Fruit fly (Drosophila melanogaster): ENCODE measurements around the gene lace.

lace gene

dm6 chr2L:15465121-15465520, 33.8 kb upstream of the lace start:
- TF ChIP-seq Hnf4 (GFP tag; optimal IDR thresholded peaks at IDR 0.05) = no peak
- no peak for TF ChIP-seq Jra (GFP tag; optimal IDR thresholded peaks at IDR 0.05)
- TF ChIP-seq sv (GFP tag; optimal IDR thresholded peaks at IDR 0.05) = no peak
- TF ChIP-seq CG32264 (GFP tag; optimal IDR thresholded peaks at IDR 0.05) = no peak
- no peak for TF ChIP-seq HLH106 (tag; optimal IDR thresholded peaks at IDR 0.05)
- TF ChIP-seq OdsH (GFP tag; optimal IDR thresholded peaks at IDR 0.05) = no peak
- no peak for TF ChIP-seq jim (GFP tag; optimal IDR thresholded peaks at IDR 0.05)
- no peak for TF ChIP-seq sage (GFP tag; optimal IDR thresholded peaks at IDR 0.05)
- TF ChIP-seq Abd-B (GFP tag; optimal IDR thresholded peaks at IDR 0.05) = no peak
- peak in 1 of 2 experiments; percentile 19 for TF ChIP-seq foxo (GFP tag; optimal IDR thresholded peaks at IDR 0.05)
- TF ChIP-seq Hr83 (GFP tag; optimal IDR thresholded peaks at IDR 0.05; ENCODE audit: poor library complexity, severe bottlenecking) = no peak
- no peak for TF ChIP-seq psq (GFP tag; optimal IDR thresholded peaks at IDR 0.05)
- TF ChIP-seq N (GFP tag; optimal IDR thresholded peaks at IDR 0.05) = no peak
- TF ChIP-seq ey (GFP tag; optimal IDR thresholded peaks at IDR 0.05) = peak; percentile 5
- TF ChIP-seq fru (GFP tag; optimal IDR thresholded peaks at IDR 0.05) = no peak
- TF ChIP-seq dsf (GFP tag; optimal IDR thresholded peaks at IDR 0.05; ENCODE audit: borderline replicate concordance) = no peak
- peak; percentile 13 for TF ChIP-seq h (GFP tag; optimal IDR thresholded peaks at IDR 0.05)

- TF ChIP-seq rgr (GFP tag; optimal IDR thresholded peaks at IDR 0.05) (peak; percentile 36), OdsH (GFP tag; optimal IDR thresholded peaks at IDR 0.05) (peak; percentile 33), ey (GFP tag; optimal IDR thresholded peaks at IDR 0.05) (peak; percentile 24), pan (optimal IDR thresholded peaks at IDR 0.05) (no peak), Sp1 (GFP tag; optimal IDR thresholded peaks at IDR 0.05) (peak; percentile 0), h (GFP tag; optimal IDR thresholded peaks at IDR 0.05) (peak; percentile 36), Rel (GFP tag; optimal IDR thresholded peaks at IDR 0.05) (no peak), Rel (tag; optimal IDR thresholded peaks at IDR 0.05) (no peak), HLH106 (tag; optimal IDR thresholded peaks at IDR 0.05) (peak; percentile 17), fru (GFP tag; optimal IDR thresholded peaks at IDR 0.05) (peak; percentile 62), woc (GFP tag; optimal IDR thresholded peaks at IDR 0.05) (peak; percentile 26), foxo (GFP tag; optimal IDR thresholded peaks at IDR 0.05) (peak in 1 of 2 experiments; percentile 56), br (GFP tag; optimal IDR thresholded peaks at IDR 0.05) (no peak), Myc (optimal IDR thresholded peaks at IDR 0.05) (no peak)
Observed at dm6 chr2L:15465932-15466331, 33.0 kb upstream of the lace start.

dm6 chr2L:15468776-15469175, 30.2 kb upstream of the lace start:
- TF ChIP-seq jim (GFP tag; optimal IDR thresholded peaks at IDR 0.05) (no peak), ey (GFP tag; optimal IDR thresholded peaks at IDR 0.05) (no peak), OdsH (GFP tag; optimal IDR thresholded peaks at IDR 0.05) (no peak), fru (GFP tag; optimal IDR thresholded peaks at IDR 0.05) (no peak), CG32264 (GFP tag; optimal IDR thresholded peaks at IDR 0.05) (no peak), dmrt93B (GFP tag; optimal IDR thresholded peaks at IDR 0.05) (no peak), psq (GFP tag; optimal IDR thresholded peaks at IDR 0.05) (no peak), pan (optimal IDR thresholded peaks at IDR 0.05) (no peak), sv (GFP tag; optimal IDR thresholded peaks at IDR 0.05) (no peak), brk (GFP tag; optimal IDR thresholded peaks at IDR 0.05) (no peak), CrebA (GFP tag; optimal IDR thresholded peaks at IDR 0.05; ENCODE audit: borderline replicate concordance) (no peak), N (GFP tag; optimal IDR thresholded peaks at IDR 0.05) (no peak), Jra (GFP tag; optimal IDR thresholded peaks at IDR 0.05) (no peak), HLH106 (tag; optimal IDR thresholded peaks at IDR 0.05) (no peak)

- no peak for TF ChIP-seq psq (GFP tag; optimal IDR thresholded peaks at IDR 0.05)
- no peak for TF ChIP-seq Dfd (GFP tag; optimal IDR thresholded peaks at IDR 0.05)
- TF ChIP-seq foxo (GFP tag; optimal IDR thresholded peaks at IDR 0.05) = no peak
- TF ChIP-seq br (GFP tag; optimal IDR thresholded peaks at IDR 0.05) = no peak
- TF ChIP-seq Hnf4 (GFP tag; optimal IDR thresholded peaks at IDR 0.05) = no peak
- TF ChIP-seq lola (GFP tag; optimal IDR thresholded peaks at IDR 0.05) = no peak
- TF ChIP-seq h (GFP tag; optimal IDR thresholded peaks at IDR 0.05) = no peak
- no peak for TF ChIP-seq fru (GFP tag; optimal IDR thresholded peaks at IDR 0.05)
- TF ChIP-seq jim (GFP tag; optimal IDR thresholded peaks at IDR 0.05) = no peak
- no peak for TF ChIP-seq Hr83 (GFP tag; optimal IDR thresholded peaks at IDR 0.05; ENCODE audit: poor library complexity, severe bottlenecking)
- no peak for TF ChIP-seq Mio (GFP tag; optimal IDR thresholded peaks at IDR 0.05)
Observed at dm6 chr2L:15470514-15471134, 28.3 kb upstream of the lace start.

dm6 chr2L:15471565-15471964, 27.4 kb upstream of the lace start:
- no peak for TF ChIP-seq sv (GFP tag; optimal IDR thresholded peaks at IDR 0.05)
- TF ChIP-seq Dif (GFP tag; optimal IDR thresholded peaks at IDR 0.05; ENCODE audit: partially characterized antibody) = no peak
- TF ChIP-seq Vsx2 (GFP tag; optimal IDR thresholded peaks at IDR 0.05; ENCODE audit: partially characterized antibody) = no peak
- TF ChIP-seq Abd-B (GFP tag; optimal IDR thresholded peaks at IDR 0.05) = no peak
- TF ChIP-seq usp (GFP tag; optimal IDR thresholded peaks at IDR 0.05) = no peak
- TF ChIP-seq OdsH (GFP tag; optimal IDR thresholded peaks at IDR 0.05) = no peak
- no peak for TF ChIP-seq dmrt93B (GFP tag; optimal IDR thresholded peaks at IDR 0.05)
- no peak for TF ChIP-seq woc (GFP tag; optimal IDR thresholded peaks at IDR 0.05)
- no peak for TF ChIP-seq Hnf4 (GFP tag; optimal IDR thresholded peaks at IDR 0.05)
- TF ChIP-seq tai (GFP tag; optimal IDR thresholded peaks at IDR 0.05) = no peak
- TF ChIP-seq CG32264 (GFP tag; optimal IDR thresholded peaks at IDR 0.05) = no peak
- no peak for TF ChIP-seq CG9705 (GFP tag; optimal IDR thresholded peaks at IDR 0.05)
- TF ChIP-seq fru (GFP tag; optimal IDR thresholded peaks at IDR 0.05) = no peak
- no peak for TF ChIP-seq h (GFP tag; optimal IDR thresholded peaks at IDR 0.05)

Data from whole organism, wandering third instar larva.